Fruit fly (Drosophila melanogaster) whole organism, prepupa: ENCODE measurements around the gene mgl.
A peak's percentile ranks its signal among the peaks of the same experiment; 100 is the strongest.

ENCODE experiments used
- CG10631 ChIP-seq: fragments of 200-800 bp; sonication (Bioruptor generic); optimal IDR thresholded peaks from 2 replicates; lab custom pipeline; 2016; ENCODE audit warnings: missing biosample characterization, missing genetic modification characterization
- CG10669 ChIP-seq: fragments of 200-800 bp; sonication (Bioruptor generic); optimal IDR thresholded peaks from 3 replicates; lab custom pipeline; 2018; ENCODE audit warnings: missing biosample characterization, mild to moderate bottlenecking, missing genetic modification characterization, moderate library complexity
- CG11294 ChIP-seq: fragments of 200-800 bp; sonication (Bioruptor generic); IDR thresholded peaks from 2 replicates; pipeline ENCODE4 v1.3.6; 2022; ENCODE audit warnings: missing biosample characterization, missing genetic modification characterization
- CG11762 ChIP-seq: fragments of 200-800 bp; sonication (Bioruptor generic); optimal IDR thresholded peaks from 3 replicates; lab custom pipeline; 2016; ENCODE audit warnings: missing biosample characterization, missing genetic modification characterization; ENCODE audit not compliant: insufficient read depth
- CG11902 ChIP-seq: fragments of 200-800 bp; sonication (Bioruptor generic); optimal IDR thresholded peaks from 3 replicates; lab custom pipeline; 2016; ENCODE audit warnings: missing biosample characterization, missing genetic modification characterization
- CG1621 ChIP-seq: fragments of 200-800 bp; sonication (Bioruptor generic); optimal IDR thresholded peaks from 3 replicates; lab custom pipeline; 2018; ENCODE audit warnings: missing biosample characterization, mild to moderate bottlenecking, missing genetic modification characterization
- CG16779 ChIP-seq: fragments of 200-800 bp; sonication (Bioruptor generic); optimal IDR thresholded peaks from 3 replicates; lab custom pipeline; 2017; ENCODE audit warnings: missing biosample characterization, mild to moderate bottlenecking, missing genetic modification characterization
- CG3032 ChIP-seq: fragments of 200-800 bp; optimal IDR thresholded peaks from 2 replicates; lab custom pipeline; 2019; ENCODE audit warnings: missing biosample characterization, mild to moderate bottlenecking, missing genetic modification characterization, moderate library complexity
- CG34406 ChIP-seq: fragments of 200-800 bp; sonication (Bioruptor generic); optimal IDR thresholded peaks from 3 replicates; lab custom pipeline; 2016; ENCODE audit warnings: missing biosample characterization, missing genetic modification characterization
- CG3919 ChIP-seq: fragments of 200-800 bp; sonication (Bioruptor generic); optimal IDR thresholded peaks from 3 replicates; lab custom pipeline; 2016; ENCODE audit warnings: missing biosample characterization, missing genetic modification characterization
- CG6163 ChIP-seq: fragments of 200-800 bp; sonication (Bioruptor generic); IDR thresholded peaks from 3 replicates; pipeline ENCODE4 v1.3.6; 2022; ENCODE audit warnings: missing biosample characterization, missing genetic modification characterization
- CG6276 ChIP-seq: fragments of 200-800 bp; sonication (Bioruptor generic); optimal IDR thresholded peaks from 2 replicates; lab custom pipeline; 2017; ENCODE audit warnings: missing biosample characterization, mild to moderate bottlenecking, missing genetic modification characterization
- CG6792 ChIP-seq: fragments of 200-800 bp; sonication (Bioruptor generic); optimal IDR thresholded peaks from 3 replicates; lab custom pipeline; 2016; ENCODE audit warnings: missing biosample characterization, missing genetic modification characterization
- CG7368 ChIP-seq: fragments of 200-800 bp; sonication (Bioruptor generic); optimal IDR thresholded peaks from 3 replicates; lab custom pipeline; 2016; ENCODE audit warnings: missing biosample characterization, missing genetic modification characterization
- CG8319 ChIP-seq: fragments of 200-800 bp; sonication (Bioruptor generic); optimal IDR thresholded peaks from 3 replicates; lab custom pipeline; 2016; ENCODE audit warnings: missing biosample characterization, missing genetic modification characterization
- CG8632 ChIP-seq: fragments of 200-800 bp; sonication (Bioruptor generic); optimal IDR thresholded peaks from 3 replicates; lab custom pipeline; 2016; ENCODE audit warnings: missing biosample characterization, missing genetic modification characterization
- Eip75B ChIP-seq: fragments of 200-800 bp; sonication (Bioruptor generic); optimal IDR thresholded peaks from 3 replicates; lab custom pipeline; 2016; ENCODE audit warnings: missing biosample characterization, missing genetic modification characterization
- Eip78C ChIP-seq: fragments of 200-800 bp; sonication (Bioruptor generic); peaks from one replicate; lab custom pipeline; 2016; ENCODE audit warnings: missing biosample characterization, missing genetic modification characterization
- Eip93F ChIP-seq: fragments of 200-800 bp; sonication (Bioruptor generic); optimal IDR thresholded peaks from 2 replicates; lab custom pipeline; 2016; ENCODE audit warnings: missing biosample characterization, mild to moderate bottlenecking, missing genetic modification characterization
- Ets21C ChIP-seq: fragments of 200-800 bp; sonication (Bioruptor generic); optimal IDR thresholded peaks from 3 replicates; lab custom pipeline; 2016; ENCODE audit warnings: missing biosample characterization, missing genetic modification characterization
- Ets96B ChIP-seq: fragments of 200-800 bp; optimal IDR thresholded peaks from 2 replicates; lab custom pipeline; 2019; ENCODE audit warnings: missing biosample characterization, mild to moderate bottlenecking, missing genetic modification characterization, moderate library complexity
- Gug ChIP-seq: fragments of 200-800 bp; sonication (Bioruptor generic); IDR thresholded peaks from 2 replicates; pipeline ENCODE4 v1.3.6; 2022; ENCODE audit warnings: missing biosample characterization, missing genetic modification characterization
- Hr39 ChIP-seq: fragments of 200-800 bp; sonication (Bioruptor generic); optimal IDR thresholded peaks from 2 replicates; lab custom pipeline; 2016; ENCODE audit warnings: missing biosample characterization, missing genetic modification characterization
- Lpt ChIP-seq: fragments of 200-800 bp; sonication (Bioruptor generic); optimal IDR thresholded peaks from 3 replicates; lab custom pipeline; 2016; ENCODE audit warnings: missing biosample characterization, missing genetic modification characterization
- Met ChIP-seq: fragments of 200-800 bp; sonication (Bioruptor generic); optimal IDR thresholded peaks from 3 replicates; lab custom pipeline; 2016; ENCODE audit warnings: missing biosample characterization, missing genetic modification characterization
- Sox102F ChIP-seq: fragments of 200-800 bp; sonication (Bioruptor generic); optimal IDR thresholded peaks from 2 replicates; lab custom pipeline; 2016; ENCODE audit warnings: missing biosample characterization, mild to moderate bottlenecking, missing genetic modification characterization
- Sox14 ChIP-seq: fragments of 200-800 bp; sonication (Bioruptor generic); optimal IDR thresholded peaks from 3 replicates; lab custom pipeline; 2016; ENCODE audit warnings: missing biosample characterization, missing genetic modification characterization
- achi ChIP-seq: fragments of 200-800 bp; sonication (Bioruptor generic); optimal IDR thresholded peaks from 3 replicates; lab custom pipeline; 2016; ENCODE audit warnings: missing biosample characterization, missing genetic modification characterization
- acj6 ChIP-seq: fragments of 200-800 bp; sonication (Bioruptor generic); optimal IDR thresholded peaks from 3 replicates; lab custom pipeline; 2016; ENCODE audit warnings: missing biosample characterization, missing genetic modification characterization
- cyc ChIP-seq: fragments of 200-800 bp; sonication (Bioruptor generic); optimal IDR thresholded peaks from 3 replicates; lab custom pipeline; 2016; ENCODE audit warnings: missing biosample characterization, missing genetic modification characterization
- dsx ChIP-seq: fragments of 200-800 bp; optimal IDR thresholded peaks from 3 replicates; lab custom pipeline; 2019; ENCODE audit warnings: missing biosample characterization, mild to moderate bottlenecking, missing genetic modification characterization, moderate library complexity; ENCODE audit not compliant: poor library complexity, severe bottlenecking
- eg ChIP-seq: fragments of 200-800 bp; sonication (Bioruptor generic); IDR thresholded peaks from 3 replicates; pipeline ENCODE4 v1.3.6; 2022; ENCODE audit warnings: missing biosample characterization, missing genetic modification characterization
- esn ChIP-seq: fragments of 200-800 bp; sonication (Bioruptor generic); optimal IDR thresholded peaks from 2 replicates; lab custom pipeline; 2016; ENCODE audit warnings: missing biosample characterization, mild to moderate bottlenecking, missing genetic modification characterization, moderate library complexity
- fd59A ChIP-seq: fragments of 200-800 bp; sonication (Bioruptor generic); optimal IDR thresholded peaks from 2 replicates; lab custom pipeline; 2017; ENCODE audit warnings: missing biosample characterization, mild to moderate bottlenecking, missing genetic modification characterization, missing genetic modification reagents
- fd85E ChIP-seq: fragments of 200-800 bp; sonication (Bioruptor generic); optimal IDR thresholded peaks from 3 replicates; lab custom pipeline; 2016; ENCODE audit warnings: missing biosample characterization, missing genetic modification characterization
- fkh ChIP-seq: fragments of 200-800 bp; sonication (Bioruptor generic); optimal IDR thresholded peaks from 3 replicates; lab custom pipeline; 2017; ENCODE audit warnings: missing biosample characterization, mild to moderate bottlenecking, missing genetic modification characterization, moderate library complexity
- lz ChIP-seq: fragments of 200-800 bp; sonication (Bioruptor generic); optimal IDR thresholded peaks from 3 replicates; lab custom pipeline; 2016; ENCODE audit warnings: missing biosample characterization, missing genetic modification characterization
- net ChIP-seq: fragments of 200-800 bp; sonication (Bioruptor generic); optimal IDR thresholded peaks from 3 replicates; lab custom pipeline; 2016; ENCODE audit warnings: missing biosample characterization, missing genetic modification characterization
- spab ChIP-seq: fragments of 200-800 bp; sonication (Bioruptor generic); optimal IDR thresholded peaks from 2 replicates; lab custom pipeline; 2017; ENCODE audit warnings: missing biosample characterization, mild to moderate bottlenecking, missing genetic modification characterization, missing genetic modification reagents
- ss ChIP-seq, 2 experiments: fragments of 200-800 bp; sonication (Bioruptor generic); optimal IDR thresholded peaks; 2 replicates in 1 of 2; 3 replicates in 1 of 2; lab custom pipeline; 2017 to 2018; ENCODE audit warnings: mild to moderate bottlenecking in 2 of 2, missing biosample characterization in 2 of 2, missing genetic modification characterization in 2 of 2, moderate library complexity in 1 of 2
- topi ChIP-seq: fragments of 200-800 bp; sonication (Bioruptor generic); optimal IDR thresholded peaks from 3 replicates; lab custom pipeline; 2016; ENCODE audit warnings: missing biosample characterization, missing genetic modification characterization
- vri ChIP-seq: fragments of 200-800 bp; sonication (Bioruptor generic); optimal IDR thresholded peaks from 3 replicates; lab custom pipeline; 2016; ENCODE audit warnings: missing biosample characterization, mild to moderate bottlenecking, missing genetic modification characterization

Gene mgl

dm6 chrX:9399810-9400209 lies 100.1 kb downstream of the mgl start (continued):
- TF ChIP-seq CG10669: peak; percentile 59
- TF ChIP-seq net (GFP tag; lab: Kevin White, UChicago): peak; percentile 15
- TF ChIP-seq esn (GFP tag; lab: Kevin White, UChicago): no peak
- TF ChIP-seq Hr39 (GFP tag; lab: Kevin White, UChicago): peak; percentile 43
- peak; percentile 2 for TF ChIP-seq CG11762
- peak; percentile 32 for TF ChIP-seq acj6 (GFP tag; lab: Kevin White, UChicago)
- TF ChIP-seq CG8632 (GFP tag; lab: Kevin White, UChicago): peak; percentile 22
- TF ChIP-seq vri (GFP tag; lab: Kevin White, UChicago): no peak
- TF ChIP-seq achi (GFP tag; lab: Kevin White, UChicago): peak; percentile 43
- TF ChIP-seq Lpt (GFP tag; lab: Kevin White, UChicago): no peak
- TF ChIP-seq CG6276 (GFP tag; lab: Kevin White, UChicago): peak; percentile 37
- TF ChIP-seq CG34406 (GFP tag; lab: Kevin White, UChicago): no peak
- peak; percentile 21 for TF ChIP-seq Sox14 (GFP tag; lab: Kevin White, UChicago)
- TF ChIP-seq CG6792 (GFP tag; lab: Kevin White, UChicago): peak; percentile 4

- TF ChIP-seq eg (GFP tag; lab: Robert Waterston, UW) (no peak), dsx (no peak), Sox102F (no peak), net (GFP tag; lab: Kevin White, UChicago) (no peak), Eip78C (GFP tag; lab: Kevin White, UChicago) (no peak), fkh (no peak), Met (no peak), Eip75B (GFP tag; lab: Kevin White, UChicago) (no peak), Gug (GFP tag; lab: Robert Waterston, UW) (no peak), Hr39 (GFP tag; lab: Kevin White, UChicago) (no peak)
Measured at dm6 chrX:9394880-9395279, 105.0 kb downstream of the mgl start.

dm6 chrX:9394358-9394757 lies 105.6 kb downstream of the mgl start:
- TF ChIP-seq CG3032 (tag; lab: Kevin White, UChicago) (no peak), cyc (GFP tag; lab: Kevin White, UChicago) (no peak), CG6163 (GFP tag; lab: Robert Waterston, UW) (no peak), CG16779 (no peak), fd85E (GFP tag; lab: Kevin White, UChicago) (no peak), Ets96B (tag; lab: Kevin White, UChicago) (no peak), CG8319 (GFP tag; lab: Kevin White, UChicago) (no peak), Sox14 (GFP tag; lab: Kevin White, UChicago) (no peak), acj6 (GFP tag; lab: Kevin White, UChicago) (no peak), Eip78C (GFP tag; lab: Kevin White, UChicago) (no peak), Met (no peak), CG3919 (no peak), CG10631 (GFP tag; lab: Kevin White, UChicago) (no peak), Ets21C (GFP tag; lab: Kevin White, UChicago) (no peak), fkh (no peak), CG11294 (GFP tag; lab: Robert Waterston, UW) (no peak), net (GFP tag; lab: Kevin White, UChicago) (no peak), ss (GFP tag; optimal IDR thresholded peaks at IDR 0.05; lab: Kevin White, UChicago) (no peak), esn (GFP tag; lab: Kevin White, UChicago) (no peak), topi (GFP tag; lab: Kevin White, UChicago) (no peak)
- TF ChIP-seq, all 60 proteins: peak for 0

dm6 chrX:9355996-9356708 lies 143.8 kb downstream of the mgl start, which contains the start of the genes Zdhhc8 and BCL7-like:
TSS of gene Zdhhc8 (minus strand) at chrX:9356227.
TSS of gene BCL7-like (plus strand) at chrX:9356634.
- no peak for TF ChIP-seq CG7368 (GFP tag; lab: Kevin White, UChicago)
- peak; percentile 41 for TF ChIP-seq esn (GFP tag; lab: Kevin White, UChicago)
- TF ChIP-seq Lpt (GFP tag; lab: Kevin White, UChicago): no peak
- TF ChIP-seq Eip75B (GFP tag; lab: Kevin White, UChicago): peak; percentile 8
- TF ChIP-seq Ets96B (tag; lab: Kevin White, UChicago): peak; percentile 21
- peak; percentile 1 for TF ChIP-seq Sox102F
- TF ChIP-seq Sox14 (GFP tag; lab: Kevin White, UChicago): peak; percentile 2
- no peak for TF ChIP-seq Eip93F
- no peak for TF ChIP-seq spab (GFP tag; lab: Kevin White, UChicago)
- TF ChIP-seq CG16779: no peak
- TF ChIP-seq CG11902: no peak
- TF ChIP-seq fd59A (GFP tag; lab: Kevin White, UChicago): no peak
- TF ChIP-seq dsx: peak; percentile 38
- TF ChIP-seq eg (GFP tag; lab: Robert Waterston, UW): peak; percentile 20; the same call in 1 of the 3 replicates
- TF ChIP-seq CG11294 (GFP tag; lab: Robert Waterston, UW): no peak
- no peak for TF ChIP-seq fkh
- TF ChIP-seq achi (GFP tag; lab: Kevin White, UChicago): peak; percentile 1
- TF ChIP-seq lz: peak; percentile 52
- TF ChIP-seq CG1621 (tag; lab: Kevin White, UChicago): no peak
- TF ChIP-seq CG11762: no peak
- TF ChIP-seq CG34406 (GFP tag; lab: Kevin White, UChicago): no peak
- no peak for TF ChIP-seq CG3919
